Worm (Caenorhabditis elegans) whole organism, L3 larva: ENCODE results near the gene clec-150.

Experiments
- ZK546.5 ChIP-seq: sonication (generic microtip); optimal IDR thresholded peaks from 2 replicates; lab custom pipeline; 2017; ENCODE audit warnings: missing biosample characterization, missing genetic modification characterization
- aly-2 ChIP-seq: fragments of 150-350 bp; optimal IDR thresholded peaks from 2 replicates; lab custom pipeline; 2014; ENCODE audit warnings: missing biosample characterization, missing genetic modification characterization
- ama-1 ChIP-seq: fragments of 150-350 bp; optimal IDR thresholded peaks from 2 replicates; lab custom pipeline; 2018
- ceh-16 ChIP-seq: sonication (generic microtip); optimal IDR thresholded peaks from 2 replicates; lab custom pipeline; 2017; ENCODE audit warnings: missing biosample characterization, missing genetic modification characterization
- ceh-82 ChIP-seq: fragments of 150-350 bp; optimal IDR thresholded peaks from 2 replicates; lab custom pipeline; 2014; ENCODE audit warnings: missing biosample characterization, missing genetic modification characterization
- ceh-9 ChIP-seq: sonication (generic microtip); optimal IDR thresholded peaks from 2 replicates; lab custom pipeline; 2018; ENCODE audit warnings: missing biosample characterization, missing genetic modification characterization
- daf-12 ChIP-seq: fragments of 150-350 bp; optimal IDR thresholded peaks from 2 replicates; lab custom pipeline; 2014; ENCODE audit warnings: missing biosample characterization, missing genetic modification reagents, missing genetic modification characterization
- egl-27 ChIP-seq: sonication (generic microtip); optimal IDR thresholded peaks from 4 replicates; lab custom pipeline; 2017; ENCODE audit warnings: missing biosample characterization, missing genetic modification reagents, missing genetic modification characterization
- egl-5 ChIP-seq: fragments of 150-350 bp; optimal IDR thresholded peaks from 2 replicates; lab custom pipeline; 2017; ENCODE audit warnings: missing biosample characterization, missing genetic modification reagents, missing genetic modification characterization, inconsistent platforms
- elt-1 ChIP-seq: fragments of 150-350 bp; optimal IDR thresholded peaks from 2 replicates; lab custom pipeline; 2014; ENCODE audit warnings: missing biosample characterization, missing genetic modification characterization
- fkh-2 ChIP-seq: fragments of 150-350 bp; optimal IDR thresholded peaks from 2 replicates; lab custom pipeline; 2014; ENCODE audit warnings: missing biosample characterization, missing genetic modification reagents, missing genetic modification characterization
- fos-1 ChIP-seq: fragments of 150-350 bp; optimal IDR thresholded peaks from 2 replicates; lab custom pipeline; 2014; ENCODE audit warnings: missing biosample characterization, missing genetic modification characterization
- hmg-11 ChIP-seq: sonication (generic microtip); optimal IDR thresholded peaks from 2 replicates; lab custom pipeline; 2016; ENCODE audit warnings: missing genetic modification characterization, missing compliant biosample characterization
- jun-1 ChIP-seq: fragments of 150-350 bp; optimal IDR thresholded peaks from 2 replicates; lab custom pipeline; 2014; ENCODE audit warnings: missing biosample characterization, missing genetic modification reagents, missing genetic modification characterization
- lin-15B ChIP-seq: fragments of 150-350 bp; optimal IDR thresholded peaks from 2 replicates; lab custom pipeline; 2014; ENCODE audit warnings: missing biosample characterization, missing genetic modification characterization
- mdl-1 ChIP-seq: fragments of 150-350 bp; optimal IDR thresholded peaks from 2 replicates; lab custom pipeline; 2014; ENCODE audit warnings: missing biosample characterization, missing genetic modification characterization
- nhr-11 ChIP-seq: fragments of 150-350 bp; optimal IDR thresholded peaks from 2 replicates; lab custom pipeline; 2014; ENCODE audit warnings: missing biosample characterization, missing genetic modification characterization
- nhr-23 ChIP-seq: fragments of 150-350 bp; optimal IDR thresholded peaks from 2 replicates; lab custom pipeline; 2014; ENCODE audit warnings: missing biosample characterization, missing genetic modification reagents, missing genetic modification characterization
- nhr-237 ChIP-seq: fragments of 150-350 bp; optimal IDR thresholded peaks from 2 replicates; lab custom pipeline; 2014; ENCODE audit warnings: missing biosample characterization, missing genetic modification characterization
- nhr-25 ChIP-seq: sonication (generic microtip); optimal IDR thresholded peaks from 2 replicates; lab custom pipeline; 2017; ENCODE audit warnings: missing biosample characterization, missing genetic modification characterization
- nhr-28 ChIP-seq: fragments of 150-350 bp; optimal IDR thresholded peaks from 2 replicates; lab custom pipeline; 2014; ENCODE audit warnings: missing biosample characterization, missing genetic modification characterization
- nhr-43 ChIP-seq: sonication (generic microtip); optimal IDR thresholded peaks from 2 replicates; lab custom pipeline; 2016; ENCODE audit warnings: mild to moderate bottlenecking, missing genetic modification characterization, missing compliant biosample characterization; ENCODE audit not compliant: poor library complexity, severe bottlenecking
- nhr-67 ChIP-seq: fragments of 150-350 bp; optimal IDR thresholded peaks from 2 replicates; lab custom pipeline; 2014; ENCODE audit warnings: missing biosample characterization, missing genetic modification characterization
- sea-2 ChIP-seq: fragments of 150-350 bp; sonication (generic microtip); optimal IDR thresholded peaks from 4 replicates; lab custom pipeline; 2014; ENCODE audit warnings: missing biosample characterization, missing genetic modification reagents, missing genetic modification characterization
- skn-1 ChIP-seq: fragments of 150-350 bp; optimal IDR thresholded peaks from 2 replicates; lab custom pipeline; 2014; ENCODE audit warnings: missing biosample characterization, missing genetic modification characterization
- snpc-4 ChIP-seq: fragments of 150-350 bp; optimal IDR thresholded peaks from 2 replicates; lab custom pipeline; 2014; ENCODE audit warnings: missing biosample characterization, missing genetic modification characterization
- tbx-2 ChIP-seq: sonication (generic microtip); optimal IDR thresholded peaks from 2 replicates; lab custom pipeline; 2016; ENCODE audit warnings: mild to moderate bottlenecking, missing genetic modification characterization, missing compliant biosample characterization
- unc-62 ChIP-seq: fragments of 150-350 bp; sonication (generic microtip); optimal IDR thresholded peaks from 4 replicates; lab custom pipeline; 2014; ENCODE audit warnings: missing biosample characterization, missing genetic modification reagents, missing genetic modification characterization
- zag-1 ChIP-seq: fragments of 150-350 bp; optimal IDR thresholded peaks from 2 replicates; lab custom pipeline; 2014; ENCODE audit warnings: missing biosample characterization, missing genetic modification characterization
- ztf-11 ChIP-seq: fragments of 150-350 bp; optimal IDR thresholded peaks from 2 replicates; lab custom pipeline; 2014; ENCODE audit warnings: missing biosample characterization, missing genetic modification characterization
- ztf-4 ChIP-seq: fragments of 150-350 bp; optimal IDR thresholded peaks from 2 replicates; lab custom pipeline; 2014; ENCODE audit warnings: missing biosample characterization, missing genetic modification characterization

clec-150 gene

DNA sequence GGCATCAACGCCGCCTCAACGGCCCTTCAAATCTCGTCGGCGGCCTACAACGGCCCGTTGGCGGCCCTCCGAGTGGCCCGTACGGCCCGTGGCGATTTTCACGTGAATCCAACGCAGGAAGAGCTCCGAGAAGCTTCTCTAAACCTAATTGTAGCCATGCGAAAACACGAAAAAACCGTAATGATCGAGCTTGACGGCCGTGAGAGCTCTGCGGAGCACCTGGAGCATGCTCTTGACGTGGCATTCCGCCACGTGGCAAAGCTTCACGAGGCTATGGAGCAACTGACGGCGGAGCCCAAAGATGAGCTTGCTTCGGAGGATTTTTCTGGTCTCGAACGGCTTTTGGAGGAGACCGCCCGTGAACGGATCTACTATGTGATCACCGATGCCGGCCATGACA, 37.6 kb downstream of the clec-150 start:
- no peak for TF ChIP-seq ama-1 (lab: Kevin White, UChicago)
- no peak for TF ChIP-seq skn-1 (tag; lab: Kevin White, UChicago)
- TF ChIP-seq nhr-43: no peak
- TF ChIP-seq snpc-4 (tag; lab: Kevin White, UChicago): no peak
- no peak for TF ChIP-seq zag-1 (tag; lab: Kevin White, UChicago)
- TF ChIP-seq nhr-25 (tag; lab: Kevin White, UChicago): no peak
- no peak for TF ChIP-seq mdl-1
- no peak for TF ChIP-seq nhr-237 (tag; lab: Kevin White, UChicago)
- no peak for TF ChIP-seq nhr-67 (tag; lab: Kevin White, UChicago)

DNA sequence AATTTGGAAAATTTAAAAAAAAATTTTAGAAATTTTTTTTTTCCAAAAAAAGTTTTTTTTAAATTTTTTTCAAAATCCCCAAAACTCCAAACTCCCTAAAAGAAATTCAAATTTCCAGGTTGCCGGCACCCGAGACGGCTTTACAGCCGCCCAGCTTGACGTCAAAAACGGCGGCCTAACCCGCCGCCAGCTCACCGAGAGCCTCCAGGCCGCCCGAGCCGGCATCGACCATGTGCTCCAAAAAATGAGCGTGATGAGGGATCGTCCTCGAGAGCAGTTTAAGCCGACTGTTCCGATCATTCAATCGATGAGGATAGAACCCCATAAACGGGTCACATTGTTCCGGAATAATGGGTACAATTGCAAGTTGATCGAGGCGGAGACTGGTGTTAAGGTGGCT, 41.3 kb downstream of the clec-150 start:
- TF ChIP-seq nhr-25 (tag; lab: Kevin White, UChicago) (no peak), snpc-4 (tag; lab: Kevin White, UChicago) (no peak), ceh-16 (tag; lab: Kevin White, UChicago) (no peak), ZK546.5 (tag; lab: Kevin White, UChicago) (no peak), nhr-28 (tag; lab: Kevin White, UChicago) (no peak)

DNA sequence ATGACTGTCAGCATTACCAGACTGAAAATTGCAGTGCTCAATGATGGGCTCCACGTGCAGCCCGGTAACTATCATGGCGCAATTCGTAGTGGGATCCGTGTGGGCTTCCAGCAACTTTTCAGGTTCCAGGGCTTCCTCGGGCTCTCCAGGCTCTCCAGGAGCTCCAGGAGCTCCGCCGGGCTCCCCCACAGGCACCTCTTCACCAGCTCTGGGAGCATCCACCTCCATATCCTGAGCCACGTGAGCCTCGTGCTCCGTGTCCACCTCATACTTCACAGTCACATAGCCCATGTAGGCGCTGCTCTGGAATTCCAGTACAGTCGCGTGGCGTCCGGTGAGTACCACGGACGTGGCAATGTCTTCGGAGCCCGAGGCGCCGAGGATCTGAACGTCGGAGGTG, 49.4 kb downstream of the clec-150 start:
- TF ChIP-seq elt-1 (tag; lab: Kevin White, UChicago) (no peak), unc-62 (GFP tag; lab: Kevin White, UChicago) (no peak), nhr-67 (tag; lab: Kevin White, UChicago) (no peak), mdl-1 (no peak), nhr-28 (tag; lab: Kevin White, UChicago) (no peak), nhr-11 (tag; lab: Kevin White, UChicago) (no peak)

DNA sequence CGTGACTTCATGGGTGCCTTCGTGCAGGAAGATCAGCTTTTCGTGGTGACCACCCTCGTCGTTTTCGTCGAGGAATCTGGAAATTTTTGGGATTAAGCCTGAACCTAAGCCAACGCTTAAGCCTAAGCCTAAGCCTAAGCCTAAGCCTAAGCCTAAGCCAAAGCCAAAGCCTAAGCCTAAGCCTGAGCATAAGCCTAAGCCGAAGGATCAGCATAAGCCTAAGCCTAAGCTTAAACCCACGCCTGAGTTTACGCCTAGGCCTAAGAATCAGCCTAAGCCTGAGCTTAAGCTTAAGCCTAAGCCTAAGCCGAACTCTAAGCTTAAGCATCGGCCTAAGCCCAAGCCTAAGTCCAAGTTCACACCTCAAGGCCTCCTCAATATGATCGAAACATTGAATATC, 49.8 kb downstream of the clec-150 start:
- no peak for TF ChIP-seq nhr-25 (tag; lab: Kevin White, UChicago)
- TF ChIP-seq nhr-23 (tag; lab: Kevin White, UChicago): no peak
- no peak for TF ChIP-seq ztf-4 (tag; lab: Kevin White, UChicago)
- TF ChIP-seq elt-1 (tag; lab: Kevin White, UChicago): no peak
- TF ChIP-seq skn-1 (tag; lab: Kevin White, UChicago): no peak
- no peak for TF ChIP-seq fos-1 (tag; lab: Kevin White, UChicago)
- no peak for TF ChIP-seq egl-27 (tag; lab: Kevin White, UChicago)
- TF ChIP-seq sea-2 (GFP tag; lab: Kevin White, UChicago): no peak
- no peak for TF ChIP-seq hmg-11 (tag; lab: Kevin White, UChicago)
- no peak for TF ChIP-seq nhr-43
- TF ChIP-seq snpc-4 (tag; lab: Kevin White, UChicago): no peak

DNA sequence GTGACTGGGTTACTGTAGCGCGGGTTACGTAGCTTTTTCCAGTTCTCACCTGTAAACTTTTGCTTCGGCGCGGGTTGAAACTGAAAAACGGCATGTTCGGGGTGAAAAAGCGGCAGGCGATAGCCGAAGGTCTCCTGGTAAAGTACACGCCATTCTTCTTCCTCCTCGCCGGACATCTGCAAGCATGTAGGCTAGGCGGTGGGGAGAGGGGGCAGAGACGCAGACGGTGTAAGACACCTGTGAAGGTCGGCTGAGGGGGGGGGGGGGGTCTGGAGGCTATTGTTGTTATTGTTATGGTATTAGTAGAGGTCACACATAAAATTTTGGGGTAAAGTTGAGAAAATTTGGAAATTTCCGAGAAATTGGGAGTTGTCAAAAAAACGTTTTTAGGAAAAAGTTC, 50.6 kb downstream of the clec-150 start, which contains the start of gene fbxo-11.2:
fbxo-11.2 (minus strand) TSS at position 176 of the 400 bp plus-strand sequence.
- TF ChIP-seq nhr-11 (tag; lab: Kevin White, UChicago) (no peak), ztf-11 (tag; lab: Kevin White, UChicago) (no peak), aly-2 (tag; lab: Kevin White, UChicago) (no peak), nhr-28 (tag; lab: Kevin White, UChicago) (no peak), hmg-11 (tag; lab: Kevin White, UChicago) (peak; percentile 49), nhr-67 (tag; lab: Kevin White, UChicago) (no peak), nhr-25 (tag; lab: Kevin White, UChicago) (peak; percentile 67), nhr-23 (tag; lab: Kevin White, UChicago) (peak; percentile 6), jun-1 (tag; lab: Kevin White, UChicago) (no peak)

DNA sequence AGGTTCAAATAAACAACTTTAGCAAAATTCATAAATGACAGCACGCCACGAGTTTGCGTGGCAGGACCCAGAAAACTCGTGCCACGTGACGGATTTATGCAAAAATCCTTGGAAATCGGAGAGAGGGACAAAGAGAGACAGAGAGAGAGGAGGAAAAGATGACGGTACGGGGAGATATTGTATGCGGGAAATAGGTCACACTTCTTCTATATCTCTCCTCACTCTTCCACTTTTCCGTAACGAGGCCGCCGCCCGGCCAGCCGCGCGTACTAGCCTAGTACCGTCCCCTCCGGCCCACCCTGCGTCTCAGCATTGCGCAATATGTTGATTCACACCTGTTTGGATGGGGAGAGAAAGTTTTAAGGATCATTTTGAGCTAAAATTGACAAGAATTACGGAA, 51.6 kb downstream of the clec-150 start:
- TF ChIP-seq nhr-237 (tag; lab: Kevin White, UChicago) (no peak), fkh-2 (tag; lab: Kevin White, UChicago) (no peak), nhr-43 (no peak), hmg-11 (tag; lab: Kevin White, UChicago) (peak; percentile 44), ceh-82 (tag; lab: Kevin White, UChicago) (no peak), nhr-25 (tag; lab: Kevin White, UChicago) (peak; percentile 13), nhr-23 (tag; lab: Kevin White, UChicago) (peak; percentile 83), tbx-2 (tag; lab: Kevin White, UChicago) (no peak), lin-15B (no peak), ceh-9 (no peak), daf-12 (tag; lab: Kevin White, UChicago) (no peak), nhr-11 (tag; lab: Kevin White, UChicago) (no peak), egl-5 (tag; lab: Kevin White, UChicago) (no peak)
